Worm (Caenorhabditis elegans): ENCODE results near the gene vmo-1.

DNA sequence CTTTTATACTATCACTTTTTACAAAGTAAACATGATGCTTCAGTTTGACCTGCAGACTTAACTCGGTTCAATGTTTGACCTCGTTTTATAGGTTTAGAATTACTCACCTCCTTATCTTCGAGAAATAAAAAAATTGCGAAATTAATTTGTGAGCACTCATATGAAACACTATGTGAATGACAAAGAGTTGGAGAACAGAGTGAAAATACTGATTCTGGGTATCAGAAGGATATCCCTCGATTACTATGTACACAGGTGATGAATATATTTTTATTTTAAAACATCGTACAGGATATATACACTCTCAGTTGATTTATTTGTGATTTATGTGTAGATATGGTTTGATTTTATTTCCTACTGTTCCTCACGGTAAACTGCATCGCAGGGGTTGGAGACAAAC, 3.4 kb upstream of the vmo-1 start, which contains the start of gene Y38H6C.23:
- TF ChIP-seq cog-1 (tag; optimal IDR thresholded peaks at IDR 0.05), result no peak
- TF ChIP-seq flt-1 (GFP tag; IDR thresholded peaks at IDR 0.05), result no peak
- TF ChIP-seq klf-2 (GFP tag; conservative IDR thresholded peaks at IDR 0.05), result no peak
- TF ChIP-seq T22C8.4 (GFP tag; IDR thresholded peaks at IDR 0.05), result no peak
